Worm (Caenorhabditis elegans): ENCODE measurements around the gene ZK938.11.

The ZK938.11 gene

ce11 chrII:9826946-9827345, 13.3 kb downstream of the ZK938.11 start:
- TF ChIP-seq ceh-9 (tag; optimal IDR thresholded peaks at IDR 0.05) (no peak), nhr-25 (tag; optimal IDR thresholded peaks at IDR 0.05) (no peak), aly-2 (tag; optimal IDR thresholded peaks at IDR 0.05) (no peak), nhr-237 (tag; optimal IDR thresholded peaks at IDR 0.05) (no peak), daf-12 (tag; optimal IDR thresholded peaks at IDR 0.05) (no peak), nhr-77 (tag; optimal IDR thresholded peaks at IDR 0.05) (no peak), nhr-23 (tag; optimal IDR thresholded peaks at IDR 0.05) (no peak), hmg-11 (tag; optimal IDR thresholded peaks at IDR 0.05) (no peak), snpc-4 (tag; optimal IDR thresholded peaks at IDR 0.05) (no peak), ama-1 (optimal IDR thresholded peaks at IDR 0.05) (no peak), zag-1 (tag; optimal IDR thresholded peaks at IDR 0.05) (no peak)

ce11 chrII:9807519-9807972, 32.7 kb downstream of the ZK938.11 start, which contains the start of gene cyp-13A8:
TSS of gene cyp-13A8 (minus strand) at chrII:9807569.
- TF ChIP-seq pqm-1 (tag; optimal IDR thresholded peaks at IDR 0.05) = peak; percentile 89
- no peak for TF ChIP-seq eor-1 (tag; optimal IDR thresholded peaks at IDR 0.05)
- peak in 1 of 3 experiments; percentile 14 for TF ChIP-seq elt-3 (tag; optimal IDR thresholded peaks at IDR 0.05)
- peak; percentile 74 for TF ChIP-seq elt-2 (tag; optimal IDR thresholded peaks at IDR 0.05)

- TF ChIP-seq snpc-4 (tag; optimal IDR thresholded peaks at IDR 0.05) (no peak), fos-1 (tag; optimal IDR thresholded peaks at IDR 0.05) (no peak), daf-12 (tag; optimal IDR thresholded peaks at IDR 0.05) (no peak), mml-1 (tag; optimal IDR thresholded peaks at IDR 0.05) (no peak), unc-39 (tag; optimal IDR thresholded peaks at IDR 0.05) (no peak)
Measured at ce11 chrII:9803320-9803719, 36.9 kb downstream of the ZK938.11 start, which contains the start of gene cyp-13A7. TSS of gene cyp-13A7 (plus strand) at chrII:9803620.

ce11 chrII:9802642-9803041, 37.6 kb downstream of the ZK938.11 start, which contains the start of gene cyp-13A6:
TSS of gene cyp-13A6 (minus strand) at chrII:9802821.
- TF ChIP-seq ceh-82 (tag; optimal IDR thresholded peaks at IDR 0.05) = no peak
- peak; percentile 2 for TF ChIP-seq pha-4 (tag; optimal IDR thresholded peaks at IDR 0.05)
- TF ChIP-seq lin-39 (tag; optimal IDR thresholded peaks at IDR 0.05) = no peak
- no peak for TF ChIP-seq nhr-237 (tag; optimal IDR thresholded peaks at IDR 0.05)
- TF ChIP-seq nhr-28 (tag; optimal IDR thresholded peaks at IDR 0.05) = no peak
- no peak for TF ChIP-seq nhr-77 (tag; optimal IDR thresholded peaks at IDR 0.05)
- no peak for TF ChIP-seq fkh-10 (GFP tag; optimal IDR thresholded peaks at IDR 0.05)
- TF ChIP-seq elt-3 (tag; optimal IDR thresholded peaks at IDR 0.05) = no peak
- peak; percentile 26 for TF ChIP-seq elt-2 (tag; optimal IDR thresholded peaks at IDR 0.05)
- no peak for TF ChIP-seq unc-62 (GFP tag; optimal IDR thresholded peaks at IDR 0.05)
- TF ChIP-seq ama-1 (optimal IDR thresholded peaks at IDR 0.05) = no peak

ce11 chrII:9800251-9800650, 40.0 kb downstream of the ZK938.11 start, which contains the start of gene cyp-13A5:
TSS of gene cyp-13A5 (minus strand) at chrII:9800362.
- peak; percentile 64 for TF ChIP-seq pha-4 (tag; optimal IDR thresholded peaks at IDR 0.05)
- peak; percentile 37 for TF ChIP-seq elt-2 (tag; optimal IDR thresholded peaks at IDR 0.05)
- TF ChIP-seq lsy-12 (tag; optimal IDR thresholded peaks at IDR 0.05) = no peak
- peak; percentile 65 for TF ChIP-seq pqm-1 (tag; optimal IDR thresholded peaks at IDR 0.05)
- peak; percentile 47 for TF ChIP-seq nhr-23 (tag; optimal IDR thresholded peaks at IDR 0.05)
- no peak for TF ChIP-seq nfya-1 (tag; optimal IDR thresholded peaks at IDR 0.05; ENCODE audit: insufficient read depth)

ce11 chrII:9797664-9798063, 42.5 kb downstream of the ZK938.11 start, which contains the start of gene cyp-13A4:
TSS of gene cyp-13A4 (minus strand) at chrII:9797740.
- TF ChIP-seq R02D3.7 (tag; optimal IDR thresholded peaks at IDR 0.05) (no peak), elt-2 (tag; optimal IDR thresholded peaks at IDR 0.05) (peak; percentile 18), pqm-1 (tag; optimal IDR thresholded peaks at IDR 0.05) (peak; percentile 36)

ce11 chrII:9793197-9793596, 47.0 kb downstream of the ZK938.11 start, which contains the start of gene cyp-13A3:
TSS of gene cyp-13A3 (minus strand) at chrII:9793297.
- TF ChIP-seq sea-2 (GFP tag; optimal IDR thresholded peaks at IDR 0.05) = no peak
- no peak for TF ChIP-seq jun-1 (tag; optimal IDR thresholded peaks at IDR 0.05)
- no peak for TF ChIP-seq tbx-2 (tag; optimal IDR thresholded peaks at IDR 0.05)
- TF ChIP-seq nhr-12 (tag; optimal IDR thresholded peaks at IDR 0.05) = no peak
- no peak for TF ChIP-seq egl-5 (tag; optimal IDR thresholded peaks at IDR 0.05)
- no peak for TF ChIP-seq pqm-1 (tag; optimal IDR thresholded peaks at IDR 0.05)
- no peak for TF ChIP-seq fkh-10 (GFP tag; optimal IDR thresholded peaks at IDR 0.05)
- TF ChIP-seq unc-39 (tag; optimal IDR thresholded peaks at IDR 0.05) = no peak
- TF ChIP-seq mml-1 (tag; optimal IDR thresholded peaks at IDR 0.05) = no peak
- TF ChIP-seq ceh-16 (tag; optimal IDR thresholded peaks at IDR 0.05) = no peak
- TF ChIP-seq egl-27 (tag; optimal IDR thresholded peaks at IDR 0.05) = no peak
- TF ChIP-seq eor-1 (tag; optimal IDR thresholded peaks at IDR 0.05) = no peak
- no peak for TF ChIP-seq lsy-12 (tag; optimal IDR thresholded peaks at IDR 0.05)
- TF ChIP-seq ceh-9 (tag; optimal IDR thresholded peaks at IDR 0.05) = no peak
- no peak for TF ChIP-seq ceh-28 (tag; optimal IDR thresholded peaks at IDR 0.05)
- TF ChIP-seq lin-15B (tag; optimal IDR thresholded peaks at IDR 0.05) = no peak
- TF ChIP-seq nhr-23 (tag; optimal IDR thresholded peaks at IDR 0.05) = no peak

Data from whole organism, L3 larva.